Fruit fly (Drosophila melanogaster): ENCODE data around the gene thoc6.
A peak's percentile ranks its signal among the peaks of the same experiment; 100 is the strongest.

DNA sequence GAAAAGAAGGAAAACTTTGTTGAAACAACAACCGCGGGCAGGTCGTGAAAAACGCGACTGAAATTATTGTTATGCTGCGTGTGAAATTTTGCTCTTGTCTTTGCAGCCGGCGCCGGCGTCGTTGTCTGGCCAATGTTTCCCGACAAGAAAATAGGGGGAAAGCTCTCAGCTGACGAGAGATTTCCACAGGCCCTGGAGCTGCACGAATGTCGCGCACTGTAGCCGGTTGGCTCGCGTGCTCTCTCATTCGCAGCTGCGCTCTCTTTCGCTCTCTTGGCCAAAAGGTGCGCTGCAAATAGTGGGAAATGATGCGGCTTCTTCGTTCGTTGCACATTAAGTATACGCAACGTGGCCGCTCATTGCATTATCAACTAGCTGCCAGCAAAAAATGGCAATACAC lies 29.8 kb downstream of the thoc6 start, which contains the start of gene CG9760:
- no peak for TF ChIP-seq CG10348 (GFP tag; IDR thresholded peaks at IDR 0.05)
- TF ChIP-seq fd96Ca (GFP tag; IDR thresholded peaks at IDR 0.05): peak; percentile 65; the same call in 2 of the 3 replicates
- no peak for TF ChIP-seq CG12605 (GFP tag; IDR thresholded peaks at IDR 0.05)
- TF ChIP-seq Pif1B (GFP tag; optimal IDR thresholded peaks at IDR 0.05): no peak

All from whole organism, pupa.